Fruit fly (Drosophila melanogaster) whole organism, embryonic: ENCODE data around the gene Syt1.

ENCODE experiments used
- Antp ChIP-seq: fragments of 200-800 bp; sonication (Bioruptor generic); optimal IDR thresholded peaks from 3 replicates; lab custom pipeline; 2016; ENCODE audit warnings: missing biosample characterization, missing genetic modification characterization
- Bgb ChIP-seq: fragments of 200-800 bp; sonication (Bioruptor generic); IDR thresholded peaks from 2 replicates; pipeline ENCODE4 v1.3.6; 2022; ENCODE audit warnings: missing biosample characterization, missing genetic modification characterization; ENCODE audit not compliant: partially characterized antibody
- Blimp-1 ChIP-seq: fragments of 200-800 bp; sonication (Bioruptor generic); optimal IDR thresholded peaks from 3 replicates; lab custom pipeline; 2018; ENCODE audit warnings: missing biosample characterization, missing genetic modification characterization, mild to moderate bottlenecking, moderate library complexity, missing genetic modification reagents
- CG10543 ChIP-seq: fragments of 200-800 bp; sonication (Bioruptor generic); optimal IDR thresholded peaks from 3 replicates; lab custom pipeline; 2017; ENCODE audit warnings: missing biosample characterization, mild to moderate bottlenecking, missing genetic modification characterization, moderate library complexity
- CG10959 ChIP-seq: fragments of 200-800 bp; sonication (Bioruptor generic); IDR thresholded peaks from 2 replicates; pipeline ENCODE4 v1.3.6; 2022; ENCODE audit warnings: missing biosample characterization, missing genetic modification characterization
- CG1233 ChIP-seq: fragments of 200-800 bp; sonication (Bioruptor generic); optimal IDR thresholded peaks from 4 replicates; lab custom pipeline; 2018; ENCODE audit warnings: missing biosample characterization, mild to moderate bottlenecking, missing genetic modification characterization
- CG12942 ChIP-seq: fragments of 200-800 bp; sonication (Bioruptor generic); optimal IDR thresholded peaks from 3 replicates; lab custom pipeline; 2016; ENCODE audit warnings: missing biosample characterization, missing genetic modification characterization
- CG14441 ChIP-seq: fragments of 200-800 bp; sonication (Bioruptor generic); IDR thresholded peaks from 2 replicates; pipeline ENCODE4 v1.3.6; 2022; ENCODE audit warnings: missing biosample characterization, missing genetic modification characterization
- CG16813 ChIP-seq: fragments of 200-800 bp; sonication (Bioruptor generic); IDR thresholded peaks from 3 replicates; pipeline ENCODE4 v1.3.6; 2022; ENCODE audit warnings: missing biosample characterization, missing genetic modification characterization; ENCODE audit not compliant: partially characterized antibody
- CG17359 ChIP-seq: fragments of 200-800 bp; sonication (Bioruptor generic); optimal IDR thresholded peaks from 3 replicates; lab custom pipeline; 2018; ENCODE audit warnings: missing biosample characterization, mild to moderate bottlenecking, missing genetic modification characterization, moderate library complexity
- CG17361 ChIP-seq: fragments of 200-800 bp; sonication (Bioruptor generic); IDR thresholded peaks from 3 replicates; pipeline ENCODE4 v1.3.6; 2022; ENCODE audit warnings: missing biosample characterization, missing genetic modification characterization
- CG17612 ChIP-seq: fragments of 200-800 bp; sonication (Bioruptor generic); IDR thresholded peaks from 2 replicates; pipeline ENCODE4 v1.3.6; 2022; ENCODE audit warnings: missing biosample characterization, missing genetic modification characterization
- CG18476 ChIP-seq: fragments of 200-800 bp; sonication (Bioruptor generic); optimal IDR thresholded peaks from 2 replicates; lab custom pipeline; 2016; ENCODE audit warnings: missing biosample characterization, mild to moderate bottlenecking, missing genetic modification characterization
- CG2120 ChIP-seq: fragments of 200-800 bp; sonication (Bioruptor generic); optimal IDR thresholded peaks from 3 replicates; lab custom pipeline; 2016; ENCODE audit warnings: missing biosample characterization, missing genetic modification characterization
- CG2199 ChIP-seq: fragments of 200-800 bp; sonication (Bioruptor generic); IDR thresholded peaks from 3 replicates; pipeline ENCODE4 v1.3.6; 2022; ENCODE audit warnings: missing biosample characterization, missing genetic modification characterization
- CG2678 ChIP-seq: fragments of 200-800 bp; sonication (Bioruptor generic); optimal IDR thresholded peaks from 3 replicates; lab custom pipeline; 2019; ENCODE audit warnings: missing biosample characterization, mild to moderate bottlenecking, missing genetic modification characterization, moderate library complexity
- CG34422 ChIP-seq: fragments of 200-800 bp; sonication (Bioruptor generic); IDR thresholded peaks from 3 replicates; pipeline ENCODE4 v1.3.6; 2022; ENCODE audit warnings: missing biosample characterization, missing genetic modification characterization
- CG3838 ChIP-seq: fragments of 200-800 bp; sonication (Bioruptor generic); optimal IDR thresholded peaks from 3 replicates; lab custom pipeline; 2016; ENCODE audit warnings: missing biosample characterization, missing genetic modification characterization
- CG4854 ChIP-seq: fragments of 200-800 bp; sonication (Bioruptor generic); optimal IDR thresholded peaks from 2 replicates; lab custom pipeline; 2016; ENCODE audit warnings: missing biosample characterization, missing genetic modification characterization, inconsistent platforms
- CG5245 ChIP-seq: fragments of 200-800 bp; sonication (Bioruptor generic); optimal IDR thresholded peaks from 3 replicates; lab custom pipeline; 2016; ENCODE audit warnings: missing biosample characterization, missing genetic modification characterization
- CG5953 ChIP-seq: fragments of 200-800 bp; sonication (Bioruptor generic); IDR thresholded peaks from 2 replicates; pipeline ENCODE4 v1.3.6; 2022; ENCODE audit warnings: missing biosample characterization, missing genetic modification characterization
- CG6272 ChIP-seq: fragments of 200-800 bp; sonication (Bioruptor generic); IDR thresholded peaks from 2 replicates; pipeline ENCODE4 v1.3.6; 2022; ENCODE audit warnings: missing biosample characterization, missing genetic modification characterization
- CG8359 ChIP-seq: fragments of 200-800 bp; sonication (Bioruptor generic); optimal IDR thresholded peaks from 2 replicates; lab custom pipeline; 2017; ENCODE audit warnings: missing biosample characterization, mild to moderate bottlenecking, missing genetic modification characterization, borderline replicate concordance
- CG9215 ChIP-seq: fragments of 200-800 bp; sonication (Bioruptor generic); IDR thresholded peaks from 2 replicates; pipeline ENCODE4 v1.3.6; 2022; ENCODE audit warnings: missing biosample characterization, missing genetic modification characterization
- D19A ChIP-seq: fragments of 200-800 bp; optimal IDR thresholded peaks from 3 replicates; lab custom pipeline; 2019; ENCODE audit warnings: missing biosample characterization, mild to moderate bottlenecking, missing genetic modification characterization, moderate library complexity
- GATAe ChIP-seq: fragments of 200-800 bp; sonication (Bioruptor generic); conservative IDR thresholded peaks from 2 replicates; pipeline ENCODE4 v1.3.6; 2022; ENCODE audit warnings: missing biosample characterization, missing genetic modification characterization
- Gug ChIP-seq: fragments of 200-800 bp; sonication (Bioruptor generic); IDR thresholded peaks from 4 replicates; pipeline ENCODE4 v1.3.6; 2022; ENCODE audit warnings: missing biosample characterization, missing genetic modification characterization
- H15 ChIP-seq: fragments of 200-800 bp; sonication (Bioruptor generic); IDR thresholded peaks from 3 replicates; pipeline ENCODE4 v1.3.6; 2022; ENCODE audit warnings: missing biosample characterization, missing genetic modification characterization
- H2.0 ChIP-seq: fragments of 200-800 bp; sonication (Bioruptor generic); IDR thresholded peaks from 2 replicates; pipeline ENCODE4 v1.3.6; 2022; ENCODE audit warnings: missing biosample characterization, missing genetic modification characterization
- HHEX ChIP-seq: fragments of 200-800 bp; sonication (Bioruptor generic); optimal IDR thresholded peaks from 3 replicates; lab custom pipeline; 2017; ENCODE audit warnings: missing biosample characterization, mild to moderate bottlenecking, missing genetic modification characterization, missing genetic modification reagents
- Hsf ChIP-seq: fragments of 200-800 bp; sonication (Bioruptor generic); optimal IDR thresholded peaks from 3 replicates; lab custom pipeline; 2016; ENCODE audit warnings: missing biosample characterization, missing genetic modification characterization
- NC2β ChIP-seq: fragments of 200-800 bp; sonication (Bioruptor generic); optimal IDR thresholded peaks from 2 replicates; lab custom pipeline; 2016; ENCODE audit warnings: missing biosample characterization, missing genetic modification characterization
- Neu2 ChIP-seq: fragments of 200-800 bp; sonication (Bioruptor generic); optimal IDR thresholded peaks from 3 replicates; lab custom pipeline; 2016; ENCODE audit warnings: missing biosample characterization, missing genetic modification characterization, borderline replicate concordance
- YL-1 ChIP-seq: fragments of 200-800 bp; sonication (Bioruptor generic); optimal IDR thresholded peaks from 3 replicates; lab custom pipeline; 2017; ENCODE audit warnings: missing biosample characterization, mild to moderate bottlenecking, missing genetic modification characterization
- amos ChIP-seq: fragments of 200-800 bp; sonication (Bioruptor generic); IDR thresholded peaks from 2 replicates; pipeline ENCODE4 v1.3.6; 2022; ENCODE audit warnings: missing biosample characterization, missing genetic modification characterization; ENCODE audit not compliant: partially characterized antibody
- bbx ChIP-seq: fragments of 200-800 bp; sonication (Bioruptor generic); IDR thresholded peaks from 2 replicates; pipeline ENCODE4 v1.3.6; 2022; ENCODE audit warnings: missing biosample characterization, missing genetic modification characterization; ENCODE audit not compliant: partially characterized antibody
- bowl ChIP-seq: fragments of 200-800 bp; sonication (Bioruptor generic); IDR thresholded peaks from 2 replicates; pipeline ENCODE4 v1.3.6; 2022; ENCODE audit warnings: missing biosample characterization, missing genetic modification characterization
- caup ChIP-seq: fragments of 200-800 bp; sonication (Bioruptor generic); optimal IDR thresholded peaks from 3 replicates; lab custom pipeline; 2017; ENCODE audit warnings: missing biosample characterization, mild to moderate bottlenecking, missing genetic modification characterization, moderate library complexity; ENCODE audit not compliant: severe bottlenecking
- ci ChIP-seq: fragments of 200-800 bp; sonication (Bioruptor generic); IDR thresholded peaks from 3 replicates; pipeline ENCODE4 v1.3.6; 2022; ENCODE audit warnings: missing biosample characterization, missing genetic modification characterization
- crc ChIP-seq: fragments of 200-800 bp; sonication (Bioruptor generic); optimal IDR thresholded peaks from 2 replicates; lab custom pipeline; 2016; ENCODE audit warnings: missing biosample characterization, missing genetic modification characterization
- da ChIP-seq: fragments of 200-800 bp; sonication (Bioruptor generic); optimal IDR thresholded peaks from 2 replicates; lab custom pipeline; 2016; ENCODE audit warnings: missing biosample characterization, missing genetic modification characterization
- ewg ChIP-seq: fragments of 200-800 bp; sonication (Bioruptor generic); optimal IDR thresholded peaks from 3 replicates; lab custom pipeline; 2017; ENCODE audit warnings: mild to moderate bottlenecking, missing biosample characterization, missing genetic modification reagents, missing genetic modification characterization
- fd64A ChIP-seq: fragments of 200-800 bp; sonication (Bioruptor generic); optimal IDR thresholded peaks from 3 replicates; lab custom pipeline; 2018; ENCODE audit warnings: missing biosample characterization, mild to moderate bottlenecking, missing genetic modification characterization
- gt ChIP-seq: fragments of 200-800 bp; sonication (Bioruptor generic); IDR thresholded peaks from 2 replicates; pipeline ENCODE4 v1.3.6; 2022; ENCODE audit warnings: missing biosample characterization, missing genetic modification characterization
- h ChIP-seq: fragments of >200 bp; optimal IDR thresholded peaks from 2 replicates; lab custom pipeline; 2017
- hbn ChIP-seq: fragments of 200-800 bp; sonication (Bioruptor generic); IDR thresholded peaks from 2 replicates; pipeline ENCODE4 v1.3.6; 2022; ENCODE audit warnings: missing biosample characterization, missing genetic modification characterization; ENCODE audit not compliant: partially characterized antibody
- mam ChIP-seq: fragments of 200-800 bp; sonication (Bioruptor generic); optimal IDR thresholded peaks from 3 replicates; lab custom pipeline; 2016; ENCODE audit warnings: missing biosample characterization, missing genetic modification characterization
- mirr ChIP-seq: fragments of 200-800 bp; sonication (Bioruptor generic); optimal IDR thresholded peaks from 3 replicates; lab custom pipeline; 2018; ENCODE audit warnings: missing biosample characterization, mild to moderate bottlenecking, missing genetic modification characterization
- p53 ChIP-seq: fragments of 200-800 bp; sonication (Bioruptor generic); optimal IDR thresholded peaks from 2 replicates; lab custom pipeline; 2016; ENCODE audit warnings: missing biosample characterization, missing genetic modification characterization
- salm ChIP-seq: fragments of 200-800 bp; sonication (Bioruptor generic); optimal IDR thresholded peaks from 2 replicates; lab custom pipeline; 2018; ENCODE audit warnings: missing biosample characterization, mild to moderate bottlenecking, missing genetic modification characterization
- sima ChIP-seq: fragments of 200-800 bp; sonication (Bioruptor generic); optimal IDR thresholded peaks from 2 replicates; lab custom pipeline; 2016; ENCODE audit warnings: missing biosample characterization, missing genetic modification characterization
- z ChIP-seq: fragments of 200-800 bp; sonication (Bioruptor generic); IDR thresholded peaks from 3 replicates; pipeline ENCODE4 v1.3.6; 2022; ENCODE audit warnings: missing biosample characterization, missing genetic modification characterization

The Syt1 gene

dm6 chr2L:2734215-2734614 is 65.6 kb downstream of the Syt1 start (continued):
- TF ChIP-seq CG17361 = peak; percentile 53; the same call in 1 of the 3 replicates
- no peak for TF ChIP-seq CG12942 (GFP tag; lab: Kevin White, UChicago)
- peak; percentile 47 for TF ChIP-seq CG9215 (GFP tag; lab: Robert Waterston, UW)
- no peak for TF ChIP-seq CG4854 (GFP tag; lab: Kevin White, UChicago)
- no peak for TF ChIP-seq bbx
- no peak for TF ChIP-seq CG10543
- TF ChIP-seq CG18476 (GFP tag; lab: Kevin White, UChicago) = no peak
- no peak for TF ChIP-seq GATAe (GFP tag; lab: Robert Waterston, UW)
- TF ChIP-seq Hsf (GFP tag; lab: Kevin White, UChicago) = peak; percentile 24
- no peak for TF ChIP-seq H2.0 (GFP tag; lab: Robert Waterston, UW)
- peak; percentile 4 for TF ChIP-seq caup (GFP tag; lab: Kevin White, UChicago)
- TF ChIP-seq H15 (GFP tag; lab: Robert Waterston, UW) = no peak
- TF ChIP-seq gt (GFP tag; lab: Robert Waterston, UW) = no peak
- TF ChIP-seq salm (tag; lab: Kevin White, UChicago) = no peak
- TF ChIP-seq mirr = no peak
- TF ChIP-seq D19A (tag; lab: Kevin White, UChicago) = peak; percentile 17
- TF ChIP-seq fd64A (GFP tag; lab: Kevin White, UChicago) = no peak
- TF ChIP-seq YL-1 = no peak
- TF ChIP-seq CG2199 (GFP tag; lab: Robert Waterston, UW) = no peak
- TF ChIP-seq CG17612 (GFP tag; lab: Robert Waterston, UW) = no peak
- no peak for TF ChIP-seq Neu2 (GFP tag; lab: Kevin White, UChicago)
- no peak for TF ChIP-seq ci (GFP tag; lab: Robert Waterston, UW)
- peak; percentile 73 for TF ChIP-seq CG2678 (tag; lab: Kevin White, UChicago)
- no peak for TF ChIP-seq ewg (GFP tag; lab: Kevin White, UChicago)
- no peak for TF ChIP-seq sima (GFP tag; lab: Kevin White, UChicago)
- no peak for TF ChIP-seq CG5953 (GFP tag; lab: Robert Waterston, UW)
- 0 out of 2 replicates have a peak, but pooled peaks have one; percentile 18 for TF ChIP-seq CG14441 (GFP tag; lab: Robert Waterston, UW)
- no peak for TF ChIP-seq CG16813 (GFP tag; lab: Robert Waterston, UW)
- TF ChIP-seq CG3838 = no peak
- no peak for TF ChIP-seq CG5245 (GFP tag; lab: Kevin White, UChicago)
- TF ChIP-seq Antp (GFP tag; lab: Kevin White, UChicago) = no peak
- peak; percentile 21 for TF ChIP-seq CG1233 (GFP tag; lab: Kevin White, UChicago)
- no peak for TF ChIP-seq NC2β (GFP tag; lab: Kevin White, UChicago)
- no peak for TF ChIP-seq CG10959 (GFP tag; lab: Robert Waterston, UW)
- TF ChIP-seq mam (GFP tag; lab: Kevin White, UChicago) = peak; percentile 60
- TF ChIP-seq crc (GFP tag; lab: Kevin White, UChicago) = peak; percentile 26
- no peak for TF ChIP-seq bowl
- TF ChIP-seq p53 (GFP tag; lab: Kevin White, UChicago) = no peak
- no peak for TF ChIP-seq z
- TF ChIP-seq HHEX (GFP tag; lab: Kevin White, UChicago) = peak; percentile 48
- no peak for TF ChIP-seq CG8359 (GFP tag; lab: Kevin White, UChicago)
- TF ChIP-seq Bgb = no peak
- no peak for TF ChIP-seq amos
- no peak for TF ChIP-seq da (GFP tag; lab: Kevin White, UChicago)
- no peak for TF ChIP-seq CG6272
- TF ChIP-seq Gug (GFP tag; lab: Robert Waterston, UW) = peak; percentile 4; the same call in 1 of the 4 replicates
- TF ChIP-seq h (lab: Kevin White, UChicago) = no peak
- peak; percentile 55 for TF ChIP-seq Blimp-1 (GFP tag; lab: Kevin White, UChicago)
- TF ChIP-seq hbn (GFP tag; lab: Robert Waterston, UW) = no peak
- no peak for TF ChIP-seq CG34422
- TF ChIP-seq CG17359 (tag; lab: Kevin White, UChicago) = peak; percentile 17
- TF ChIP-seq CG2120 (GFP tag; lab: Kevin White, UChicago) = peak; percentile 86
